Worm (Caenorhabditis elegans): ENCODE results near the gene C18B2.5.
A peak's percentile ranks its signal among the peaks of the same experiment; 100 is the strongest.

The C18B2.5 gene

DNA sequence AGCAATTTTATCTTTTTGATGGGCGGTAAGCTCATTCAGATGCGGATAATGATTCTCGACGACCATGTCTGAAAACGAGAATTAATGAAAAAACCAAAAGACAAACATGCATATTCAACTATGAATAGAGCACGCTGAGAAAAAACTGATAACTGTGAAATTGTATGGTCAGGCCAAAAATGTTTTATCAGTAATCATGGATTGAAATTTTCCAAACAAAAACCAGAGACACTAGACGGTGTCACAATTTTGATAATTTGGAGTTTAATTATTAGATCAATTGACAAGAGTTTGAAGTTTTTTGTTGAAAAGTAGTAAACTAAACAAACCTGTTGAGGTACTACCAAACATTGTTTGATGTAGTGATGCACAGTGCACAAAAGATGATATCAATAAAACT is 10.5 kb downstream of the C18B2.5 start, which contains the start of gene cgr-1:
Gene cgr-1 (minus strand): TSS at position 68 of the 400 bp plus-strand sequence.
- TF ChIP-seq eor-1 (tag; optimal IDR thresholded peaks at IDR 0.05) (no peak), zag-1 (tag; optimal IDR thresholded peaks at IDR 0.05) (no peak), mml-1 (tag; optimal IDR thresholded peaks at IDR 0.05) (no peak), R02D3.7 (tag; optimal IDR thresholded peaks at IDR 0.05) (no peak), unc-39 (tag; optimal IDR thresholded peaks at IDR 0.05) (no peak), pqm-1 (tag; optimal IDR thresholded peaks at IDR 0.05) (peak; percentile 69), elt-2 (tag; optimal IDR thresholded peaks at IDR 0.05) (peak; percentile 67), pha-4 (tag; optimal IDR thresholded peaks at IDR 0.05) (peak; percentile 32)

DNA sequence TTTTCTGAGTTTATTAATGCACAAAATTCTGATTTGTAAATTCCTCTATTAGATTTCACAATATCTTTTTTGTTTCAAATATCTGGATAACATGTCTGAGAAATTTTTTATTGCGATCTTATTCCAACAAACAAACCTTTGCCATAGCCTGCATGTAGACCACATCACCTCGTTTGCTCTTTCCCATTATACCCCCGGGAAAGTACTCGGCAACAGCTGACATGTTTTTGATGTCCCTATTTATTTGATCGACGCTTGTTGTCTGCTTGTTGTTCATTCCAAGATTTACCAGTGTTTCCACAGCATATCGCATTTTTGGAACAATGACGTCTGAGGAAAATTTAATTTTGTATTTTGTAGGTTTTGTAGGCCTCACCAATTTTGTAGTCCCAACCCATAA is 11.0 kb downstream of the C18B2.5 start:
- no peak for TF ChIP-seq nhr-77 (tag; optimal IDR thresholded peaks at IDR 0.05)
- TF ChIP-seq egl-5 (tag; optimal IDR thresholded peaks at IDR 0.05) = peak; percentile 94

DNA sequence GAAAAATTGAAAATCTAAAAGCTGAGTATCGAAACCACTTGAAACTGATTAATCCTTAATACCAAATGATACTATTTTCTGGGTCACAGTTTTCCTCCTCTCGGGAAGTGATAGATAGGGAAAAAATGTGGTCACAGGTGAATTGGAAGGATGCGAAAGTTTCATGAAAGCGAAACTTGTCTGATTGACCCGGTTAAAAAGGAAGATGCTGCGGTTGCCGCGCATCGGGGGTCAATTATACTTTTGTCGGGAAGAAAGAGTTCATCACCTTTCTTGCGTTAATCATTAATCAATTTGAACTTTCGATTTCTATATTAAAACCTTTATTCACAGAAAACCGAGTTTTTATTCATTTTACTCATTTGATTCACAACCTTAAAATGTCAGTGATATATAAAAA is 13.9 kb downstream of the C18B2.5 start:
- TF ChIP-seq nhr-23 (tag; optimal IDR thresholded peaks at IDR 0.05) = peak; percentile 87
- no peak for TF ChIP-seq ceh-82 (tag; optimal IDR thresholded peaks at IDR 0.05)

ce11 chrX:3596303-3596772 is 14.6 kb downstream of the C18B2.5 start, which contains the start of gene T27A10.6:
TSS of gene T27A10.6 (minus strand) at chrX:3596353.
- TF ChIP-seq nhr-23 (tag; optimal IDR thresholded peaks at IDR 0.05) (peak; percentile 51), aly-2 (tag; optimal IDR thresholded peaks at IDR 0.05) (no peak), ZK546.5 (tag; optimal IDR thresholded peaks at IDR 0.05) (no peak), nhr-43 (tag; optimal IDR thresholded peaks at IDR 0.05; ENCODE audit: poor library complexity, severe bottlenecking) (peak; percentile 44)

ce11 chrX:3590510-3590909 is 20.4 kb downstream of the C18B2.5 start:
- TF ChIP-seq zag-1 (tag; optimal IDR thresholded peaks at IDR 0.05) = no peak

- TF ChIP-seq unc-62 (GFP tag; optimal IDR thresholded peaks at IDR 0.05) (no peak), nhr-28 (tag; optimal IDR thresholded peaks at IDR 0.05) (no peak), elt-3 (tag; optimal IDR thresholded peaks at IDR 0.05) (no peak)
Measured at ce11 chrX:3585625-3586024, 25.3 kb downstream of the C18B2.5 start, which contains the start of gene T27A10.2. TSS of gene T27A10.2 (plus strand) at chrX:3585957.

DNA sequence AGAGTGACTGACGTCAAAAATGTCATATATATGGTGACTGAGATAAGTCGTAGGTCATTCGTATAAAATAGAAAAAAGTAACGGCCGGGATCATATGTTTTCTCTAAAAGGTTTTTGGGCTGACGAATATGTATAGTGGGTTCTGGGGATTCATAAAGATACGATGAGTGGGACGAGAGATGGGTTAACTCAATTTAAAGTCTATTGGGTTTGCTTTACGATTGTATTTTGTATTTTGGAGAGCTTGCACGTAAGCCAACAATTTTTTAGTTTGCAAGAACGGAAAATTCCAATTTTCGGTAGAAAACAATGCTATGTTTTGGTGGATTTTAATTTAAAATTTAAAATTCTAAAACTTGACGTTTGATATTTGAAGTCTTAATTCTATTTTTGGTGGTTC is 26.4 kb downstream of the C18B2.5 start:
- no peak for TF ChIP-seq pqm-1 (tag; optimal IDR thresholded peaks at IDR 0.05)
- no peak for TF ChIP-seq pha-4 (tag; optimal IDR thresholded peaks at IDR 0.05)
- no peak for TF ChIP-seq unc-62 (GFP tag; optimal IDR thresholded peaks at IDR 0.05)
- no peak for TF ChIP-seq ceh-82 (tag; optimal IDR thresholded peaks at IDR 0.05)
- no peak for TF ChIP-seq jun-1 (tag; optimal IDR thresholded peaks at IDR 0.05)
- TF ChIP-seq lin-15B (tag; optimal IDR thresholded peaks at IDR 0.05) = no peak
- no peak for TF ChIP-seq daf-12 (tag; optimal IDR thresholded peaks at IDR 0.05)
- no peak for TF ChIP-seq elt-2 (tag; optimal IDR thresholded peaks at IDR 0.05)
- no peak for TF ChIP-seq tbx-2 (tag; optimal IDR thresholded peaks at IDR 0.05)
- TF ChIP-seq elt-3 (tag; optimal IDR thresholded peaks at IDR 0.05) = no peak

DNA sequence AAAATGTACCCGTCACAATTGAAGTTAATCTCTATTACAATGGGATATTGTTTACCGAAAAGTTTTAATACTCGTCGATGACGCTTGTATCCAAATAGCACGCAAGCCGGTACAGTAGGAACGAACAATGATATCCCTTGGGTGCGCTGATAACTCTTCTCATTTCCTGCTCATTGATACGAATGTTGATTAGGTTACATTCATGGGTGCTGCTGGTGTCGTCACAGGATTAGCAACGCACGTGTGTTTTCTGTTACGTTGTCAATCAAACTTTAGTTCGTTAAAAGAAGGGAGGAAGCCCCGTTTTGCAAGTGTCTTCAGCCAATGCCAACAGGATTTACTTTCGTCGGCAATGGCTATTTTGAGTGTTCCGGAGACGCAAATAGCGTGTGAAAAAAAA is 27.5 kb downstream of the C18B2.5 start:
- TF ChIP-seq pqm-1 (tag; optimal IDR thresholded peaks at IDR 0.05) = no peak
- TF ChIP-seq ztf-11 (tag; optimal IDR thresholded peaks at IDR 0.05) = no peak
- no peak for TF ChIP-seq nfya-1 (tag; optimal IDR thresholded peaks at IDR 0.05; ENCODE audit: insufficient read depth)
- no peak for TF ChIP-seq nhr-76 (tag; optimal IDR thresholded peaks at IDR 0.05)
- TF ChIP-seq lsy-12 (tag; optimal IDR thresholded peaks at IDR 0.05) = no peak
- no peak for TF ChIP-seq elt-3 (tag; optimal IDR thresholded peaks at IDR 0.05)
- TF ChIP-seq ZK546.5 (tag; optimal IDR thresholded peaks at IDR 0.05) = no peak
- TF ChIP-seq nhr-25 (tag; optimal IDR thresholded peaks at IDR 0.05) = no peak
- no peak for TF ChIP-seq nhr-11 (tag; optimal IDR thresholded peaks at IDR 0.05)
- TF ChIP-seq zag-1 (tag; optimal IDR thresholded peaks at IDR 0.05) = no peak
- TF ChIP-seq nhr-67 (tag; optimal IDR thresholded peaks at IDR 0.05) = no peak
- no peak for TF ChIP-seq ceh-16 (tag; optimal IDR thresholded peaks at IDR 0.05)
